Fruit fly (Drosophila melanogaster) whole organism: ENCODE measurements around the gene HisRS.

Experiments
- CG8478 ChIP-seq: fragments of >200 bp; optimal IDR thresholded peaks from 2 replicates; lab custom pipeline; 2018; ENCODE audit warnings: inconsistent platforms
- psq ChIP-seq: fragments of >200 bp; optimal IDR thresholded peaks from 2 replicates; lab custom pipeline; 2017

- TF ChIP-seq psq (lab: Kevin White, UChicago) = no peak
- TF ChIP-seq CG8478 (lab: Kevin White, UChicago) = no peak
Observed at dm6 chrX:18540268-18540667, 25.0 kb downstream of the HisRS start.
